Worm (Caenorhabditis elegans) whole organism, late embryonic: Measurements from ENCODE around the gene F53B2.5.

Experiments
- K09A11.1 ChIP-seq: sonication (generic microtip); optimal IDR thresholded peaks from 2 replicates; lab custom pipeline; 2017; ENCODE audit warnings: antibody characterized with exemption, mild to moderate bottlenecking, missing genetic modification characterization, missing compliant biosample characterization; ENCODE audit not compliant: insufficient read depth
- ama-1 ChIP-seq: fragments of 150-350 bp; optimal IDR thresholded peaks from 2 replicates; lab custom pipeline; 2014
- dve-1 ChIP-seq: sonication (generic microtip); optimal IDR thresholded peaks from 2 replicates; lab custom pipeline; 2017; ENCODE audit warnings: antibody characterized with exemption, mild to moderate bottlenecking, missing genetic modification characterization, missing compliant biosample characterization
- hlh-8 ChIP-seq: sonication (generic microtip); optimal IDR thresholded peaks from 2 replicates; lab custom pipeline; 2016; ENCODE audit warnings: missing genotype, missing genetic modification characterization, missing compliant biosample characterization
- nhr-11 ChIP-seq: fragments of 150-350 bp; optimal IDR thresholded peaks from 2 replicates; lab custom pipeline; 2014; ENCODE audit warnings: missing biosample characterization, missing genetic modification characterization
- pha-4 ChIP-seq: fragments of 150-350 bp; optimal IDR thresholded peaks from 2 replicates; lab custom pipeline; 2018; ENCODE audit warnings: missing biosample characterization, missing genetic modification reagents, missing genetic modification characterization
- sox-4 ChIP-seq: sonication (generic microtip); optimal IDR thresholded peaks from 2 replicates; lab custom pipeline; 2017; ENCODE audit warnings: mild to moderate bottlenecking, missing genetic modification characterization, inconsistent platforms, missing compliant biosample characterization

- TF ChIP-seq nhr-11 (tag; lab: Kevin White, UChicago) = no peak
- TF ChIP-seq pha-4 (tag; lab: Kevin White, UChicago) = no peak
- no peak for TF ChIP-seq hlh-8
- no peak for TF ChIP-seq dve-1
- no peak for TF ChIP-seq ama-1 (lab: Kevin White, UChicago)
- TF ChIP-seq sox-4 (tag; lab: Kevin White, UChicago) = no peak
- TF ChIP-seq K09A11.1 = no peak
Measured at ce11 chrIV:12542011-12542410, 11.1 kb upstream of the F53B2.5 start, which contains the start of gene ham-1.
